Fruit fly (Drosophila melanogaster) whole organism, embryonic: ENCODE measurements around the gene lectin-29Ca.

ENCODE experiments used
- Antp ChIP-seq: fragments of 200-800 bp; sonication (Bioruptor generic); optimal IDR thresholded peaks from 3 replicates; lab custom pipeline; 2016; ENCODE audit warnings: missing biosample characterization, missing genetic modification characterization
- Blimp-1 ChIP-seq: fragments of 200-800 bp; sonication (Bioruptor generic); optimal IDR thresholded peaks from 3 replicates; lab custom pipeline; 2018; ENCODE audit warnings: missing biosample characterization, missing genetic modification characterization, mild to moderate bottlenecking, moderate library complexity, missing genetic modification reagents
- CG1024 ChIP-seq: fragments of 200-800 bp; sonication (Bioruptor generic); IDR thresholded peaks from 2 replicates; pipeline ENCODE4 v1.3.6; 2022; ENCODE audit warnings: missing biosample characterization, missing genetic modification characterization
- CG10267 ChIP-seq: fragments of 200-800 bp; sonication (Bioruptor generic); optimal IDR thresholded peaks from 2 replicates; lab custom pipeline; 2018; ENCODE audit warnings: missing biosample characterization, mild to moderate bottlenecking, missing genetic modification characterization, moderate library complexity
- CG10274 ChIP-seq: fragments of 200-800 bp; sonication (Bioruptor generic); optimal IDR thresholded peaks from 3 replicates; lab custom pipeline; 2017; ENCODE audit warnings: missing biosample characterization, mild to moderate bottlenecking, missing genetic modification characterization
- CG10959 ChIP-seq: fragments of 200-800 bp; sonication (Bioruptor generic); IDR thresholded peaks from 2 replicates; pipeline ENCODE4 v1.3.6; 2022; ENCODE audit warnings: missing biosample characterization, missing genetic modification characterization
- CG13287 ChIP-seq: fragments of 200-800 bp; sonication (Bioruptor generic); IDR thresholded peaks from 2 replicates; pipeline ENCODE4 v1.3.6; 2022; ENCODE audit warnings: missing biosample characterization, missing genetic modification characterization; ENCODE audit not compliant: partially characterized antibody
- CG14710 ChIP-seq: fragments of 200-800 bp; sonication (Bioruptor generic); optimal IDR thresholded peaks from 3 replicates; lab custom pipeline; 2019; ENCODE audit warnings: missing biosample characterization, mild to moderate bottlenecking, missing genetic modification characterization, moderate library complexity
- CG1832 ChIP-seq: fragments of 200-800 bp; sonication (Bioruptor generic); optimal IDR thresholded peaks from 2 replicates; lab custom pipeline; 2017; ENCODE audit warnings: missing biosample characterization, mild to moderate bottlenecking, missing genetic modification characterization, inconsistent platforms
- CG2199 ChIP-seq: fragments of 200-800 bp; sonication (Bioruptor generic); IDR thresholded peaks from 3 replicates; pipeline ENCODE4 v1.3.6; 2022; ENCODE audit warnings: missing biosample characterization, missing genetic modification characterization
- CG2678 ChIP-seq: fragments of 200-800 bp; sonication (Bioruptor generic); optimal IDR thresholded peaks from 3 replicates; lab custom pipeline; 2019; ENCODE audit warnings: missing biosample characterization, mild to moderate bottlenecking, missing genetic modification characterization, moderate library complexity
- CG2875 ChIP-seq: fragments of 200-800 bp; sonication (Bioruptor generic); optimal IDR thresholded peaks from 2 replicates; lab custom pipeline; 2017; ENCODE audit warnings: missing biosample characterization, mild to moderate bottlenecking, missing genetic modification characterization, missing genetic modification reagents
- CG3407 ChIP-seq: fragments of 200-800 bp; sonication (Bioruptor generic); optimal IDR thresholded peaks from 2 replicates; lab custom pipeline; 2018; ENCODE audit warnings: missing biosample characterization, mild to moderate bottlenecking, missing genetic modification characterization
- CG42726 ChIP-seq: fragments of 200-800 bp; sonication (Bioruptor generic); IDR thresholded peaks from 2 replicates; pipeline ENCODE4 v1.3.6; 2022; ENCODE audit warnings: missing biosample characterization, missing genetic modification characterization; ENCODE audit not compliant: partially characterized antibody
- CG4282 ChIP-seq: fragments of 200-800 bp; sonication (Bioruptor generic); optimal IDR thresholded peaks from 2 replicates; lab custom pipeline; 2016; ENCODE audit warnings: missing biosample characterization, missing genetic modification characterization
- CG4328 ChIP-seq: fragments of 200-800 bp; sonication (Bioruptor generic); optimal IDR thresholded peaks from 3 replicates; lab custom pipeline; 2017; ENCODE audit warnings: missing biosample characterization, missing genetic modification reagents, missing genetic modification characterization
- CG43689 ChIP-seq: fragments of 200-800 bp; sonication (Bioruptor generic); IDR thresholded peaks from 2 replicates; pipeline ENCODE4 v1.3.6; 2022; ENCODE audit warnings: missing biosample characterization, missing genetic modification characterization
- CG7745 ChIP-seq: fragments of 200-800 bp; sonication (Bioruptor generic); optimal IDR thresholded peaks from 2 replicates; lab custom pipeline; 2018; ENCODE audit warnings: missing biosample characterization, mild to moderate bottlenecking, missing genetic modification characterization, moderate library complexity
- CG8281 ChIP-seq: fragments of 200-800 bp; sonication (Bioruptor generic); optimal IDR thresholded peaks from 2 replicates; lab custom pipeline; 2018; ENCODE audit warnings: missing biosample characterization, mild to moderate bottlenecking, missing genetic modification characterization, moderate library complexity
- CG9437 ChIP-seq: fragments of 200-800 bp; sonication (Bioruptor generic); optimal IDR thresholded peaks from 2 replicates; lab custom pipeline; 2018; ENCODE audit warnings: missing biosample characterization, mild to moderate bottlenecking, missing genetic modification characterization
- Dbx ChIP-seq: fragments of 200-800 bp; sonication (Bioruptor generic); IDR thresholded peaks from 3 replicates; pipeline ENCODE4 v1.3.6; 2022; ENCODE audit warnings: missing biosample characterization, missing genetic modification characterization
- Hr39 ChIP-seq: fragments of >200 bp; optimal IDR thresholded peaks from 2 replicates; lab custom pipeline; 2017
- Mes4 ChIP-seq: fragments of 200-800 bp; sonication (Bioruptor generic); optimal IDR thresholded peaks from 2 replicates; lab custom pipeline; 2016; ENCODE audit warnings: missing biosample characterization, missing genetic modification characterization
- Mrtf ChIP-seq: fragments of 200-800 bp; sonication (Bioruptor generic); IDR thresholded peaks from 3 replicates; pipeline ENCODE4 v1.3.6; 2022; ENCODE audit warnings: missing biosample characterization, missing genetic modification characterization
- Nf-YB ChIP-seq: fragments of 200-800 bp; sonication (Bioruptor generic); optimal IDR thresholded peaks from 3 replicates; lab custom pipeline; 2019; ENCODE audit warnings: missing biosample characterization, mild to moderate bottlenecking, missing genetic modification characterization, moderate library complexity
- Ravus ChIP-seq: fragments of 200-800 bp; sonication (Bioruptor generic); IDR thresholded peaks from 2 replicates; pipeline ENCODE4 v1.3.6; 2022; ENCODE audit warnings: missing biosample characterization, missing genetic modification characterization
- Sry-β ChIP-seq: fragments of 200-800 bp; sonication (Bioruptor generic); optimal IDR thresholded peaks from 2 replicates; lab custom pipeline; 2018; ENCODE audit warnings: missing biosample characterization, mild to moderate bottlenecking, missing genetic modification characterization, moderate library complexity
- Ssrp ChIP-seq: fragments of 200-800 bp; sonication (Bioruptor generic); optimal IDR thresholded peaks from 2 replicates; lab custom pipeline; 2018; ENCODE audit warnings: missing biosample characterization, mild to moderate bottlenecking, missing genetic modification characterization, moderate library complexity
- Vsx1 ChIP-seq: fragments of 200-800 bp; sonication (Bioruptor generic); optimal IDR thresholded peaks from 2 replicates; lab custom pipeline; 2017; ENCODE audit warnings: missing biosample characterization, mild to moderate bottlenecking, missing genetic modification characterization, missing genetic modification reagents
- ap ChIP-seq: fragments of 200-800 bp; sonication (Bioruptor generic); IDR thresholded peaks from 2 replicates; pipeline ENCODE4 v1.3.6; 2022; ENCODE audit warnings: missing biosample characterization, missing genetic modification characterization
- ato ChIP-seq: fragments of 200-800 bp; sonication (Bioruptor generic); IDR thresholded peaks from 2 replicates; pipeline ENCODE4 v1.3.6; 2022; ENCODE audit warnings: missing biosample characterization, missing genetic modification characterization; ENCODE audit not compliant: partially characterized antibody
- bowl ChIP-seq: fragments of 200-800 bp; sonication (Bioruptor generic); IDR thresholded peaks from 2 replicates; pipeline ENCODE4 v1.3.6; 2022; ENCODE audit warnings: missing biosample characterization, missing genetic modification characterization
- dmrt11E ChIP-seq: fragments of 200-800 bp; sonication (Bioruptor generic); optimal IDR thresholded peaks from 3 replicates; lab custom pipeline; 2018; ENCODE audit warnings: missing biosample characterization, mild to moderate bottlenecking, missing genetic modification characterization, moderate library complexity
- dmrt99B ChIP-seq: fragments of 200-800 bp; sonication (Bioruptor generic); optimal IDR thresholded peaks from 2 replicates; lab custom pipeline; 2018; ENCODE audit warnings: missing biosample characterization, mild to moderate bottlenecking, missing genetic modification characterization, moderate library complexity
- dpn ChIP-seq, 2 experiments: fragments of 200-800 bp; sonication (Bioruptor generic); optimal IDR thresholded peaks; 3 replicates each; lab custom pipeline; 2016; ENCODE audit warnings: missing biosample characterization in 2 of 2, missing genetic modification characterization in 2 of 2
- eve ChIP-seq, 2 experiments: fragments of >200 bp; optimal IDR thresholded peaks; 2 replicates each; lab custom pipeline; 2017; ENCODE audit warnings: missing biosample characterization in 2 of 2, missing genetic modification characterization in 2 of 2
- inv ChIP-seq: fragments of 200-800 bp; sonication (Bioruptor generic); IDR thresholded peaks from 2 replicates; pipeline ENCODE4 v1.3.6; 2022; ENCODE audit warnings: missing biosample characterization, missing genetic modification characterization; ENCODE audit not compliant: partially characterized antibody
- knrl ChIP-seq: fragments of 200-800 bp; sonication (Bioruptor generic); IDR thresholded peaks from 3 replicates; pipeline ENCODE4 v1.3.6; 2022; ENCODE audit warnings: missing biosample characterization, missing genetic modification characterization; ENCODE audit not compliant: partially characterized antibody
- mam ChIP-seq: fragments of 200-800 bp; sonication (Bioruptor generic); optimal IDR thresholded peaks from 3 replicates; lab custom pipeline; 2016; ENCODE audit warnings: missing biosample characterization, missing genetic modification characterization
- nau ChIP-seq: fragments of 200-800 bp; sonication (Bioruptor generic); optimal IDR thresholded peaks from 3 replicates; lab custom pipeline; 2017; ENCODE audit warnings: missing biosample characterization, mild to moderate bottlenecking, missing genetic modification characterization, missing genetic modification reagents
- nerfin-1 ChIP-seq: fragments of 200-800 bp; sonication (Bioruptor generic); optimal IDR thresholded peaks from 3 replicates; lab custom pipeline; 2019; ENCODE audit warnings: missing biosample characterization, mild to moderate bottlenecking, missing genetic modification characterization, moderate library complexity
- org-1 ChIP-seq: fragments of 200-800 bp; sonication (Bioruptor generic); optimal IDR thresholded peaks from 2 replicates; lab custom pipeline; 2017; ENCODE audit warnings: missing biosample characterization, missing genetic modification characterization
- pan ChIP-seq, 4 experiments: fragments of >200 bp in 3 of 4; fragments of 200-800 bp in 1 of 4; sonication (Bioruptor generic) in 1 of 4; optimal IDR thresholded peaks in 3 of 4; IDR thresholded peaks in 1 of 4; 2 replicates each; pipeline versions ENCODE4 v1.3.6 to Lab custom; 2017 to 2022; ENCODE audit warnings: missing biosample characterization in 2 of 4, missing genetic modification characterization in 2 of 4, mixed read lengths in 1 of 4
- pfk ChIP-seq: fragments of 200-800 bp; sonication (Bioruptor generic); optimal IDR thresholded peaks from 2 replicates; lab custom pipeline; 2018; ENCODE audit warnings: missing biosample characterization, mild to moderate bottlenecking, missing genetic modification characterization, moderate library complexity
- shn ChIP-seq: fragments of 200-800 bp; sonication (Bioruptor generic); optimal IDR thresholded peaks from 3 replicates; lab custom pipeline; 2016; ENCODE audit warnings: missing biosample characterization, missing genetic modification characterization
- slou ChIP-seq: fragments of 200-800 bp; sonication (Bioruptor generic); optimal IDR thresholded peaks from 3 replicates; lab custom pipeline; 2016; ENCODE audit warnings: missing biosample characterization, missing genetic modification characterization
- sob ChIP-seq: fragments of 200-800 bp; sonication (Bioruptor generic); IDR thresholded peaks from 2 replicates; pipeline ENCODE4 v1.3.6; 2022; ENCODE audit warnings: missing biosample characterization, missing genetic modification characterization
- tap ChIP-seq: fragments of 200-800 bp; optimal IDR thresholded peaks from 3 replicates; lab custom pipeline; 2019; ENCODE audit warnings: missing biosample characterization, mild to moderate bottlenecking, missing genetic modification characterization, moderate library complexity
- wek ChIP-seq: fragments of 200-800 bp; sonication (Bioruptor generic); optimal IDR thresholded peaks from 3 replicates; lab custom pipeline; 2018; ENCODE audit warnings: missing biosample characterization, mild to moderate bottlenecking, missing genetic modification characterization, moderate library complexity

lectin-29Ca gene

dm6 chr2L:8423460-8424089 lies 29.5 kb upstream of the lectin-29Ca start (continued):
- peak; percentile 23 for TF ChIP-seq Blimp-1 (GFP tag; lab: Kevin White, UChicago)
- no peak for TF ChIP-seq CG10959 (GFP tag; lab: Robert Waterston, UW)
- TF ChIP-seq CG10267 (tag; lab: Kevin White, UChicago), result no peak
- TF ChIP-seq CG13287 (GFP tag; lab: Robert Waterston, UW), result no peak
- no peak for TF ChIP-seq slou (GFP tag; lab: Kevin White, UChicago)
- no peak for TF ChIP-seq Vsx1
- no peak for TF ChIP-seq ap (GFP tag; lab: Robert Waterston, UW)
- TF ChIP-seq CG2199, result no peak
- TF ChIP-seq CG9437 (GFP tag; lab: Kevin White, UChicago), result no peak
- peak; percentile 22 for TF ChIP-seq CG8281
- TF ChIP-seq eve (GFP tag; optimal IDR thresholded peaks at IDR 0.05; lab: Kevin White, UChicago), result peak in 1 of 2 experiments; percentile 67
- peak; percentile 92 for TF ChIP-seq Sry-β
- TF ChIP-seq Mes4 (GFP tag; lab: Kevin White, UChicago), result peak; percentile 9
- TF ChIP-seq CG43689, result no peak
- TF ChIP-seq org-1, result no peak
- TF ChIP-seq tap, result peak; percentile 5
- no peak for TF ChIP-seq Antp (GFP tag; lab: Kevin White, UChicago)
- no peak for TF ChIP-seq Hr39 (lab: Kevin White, UChicago)
- peak; percentile 53 for TF ChIP-seq CG2875 (GFP tag; lab: Kevin White, UChicago)
- peak; percentile 39 for TF ChIP-seq CG14710 (tag; lab: Kevin White, UChicago)
- TF ChIP-seq Ssrp (tag; lab: Kevin White, UChicago), result no peak
- TF ChIP-seq CG10274, result no peak
- TF ChIP-seq nau, result peak; percentile 14
- no peak for TF ChIP-seq pfk
- peak; percentile 24 for TF ChIP-seq CG3407
- TF ChIP-seq dmrt99B (tag; lab: Kevin White, UChicago), result no peak
- TF ChIP-seq CG7745 (tag; lab: Kevin White, UChicago), result no peak
- TF ChIP-seq nerfin-1, result peak; percentile 24
- no peak for TF ChIP-seq CG42726 (GFP tag; lab: Robert Waterston, UW)
- no peak for TF ChIP-seq shn (GFP tag; lab: Kevin White, UChicago)
- no peak for TF ChIP-seq mam
- TF ChIP-seq sob (GFP tag; lab: Robert Waterston, UW), result no peak
- TF ChIP-seq knrl, result no peak
- TF ChIP-seq wek (GFP tag; lab: Kevin White, UChicago), result peak; percentile 28
- no peak for TF ChIP-seq CG4328 (GFP tag; lab: Kevin White, UChicago)
- TF ChIP-seq Ravus (GFP tag; lab: Robert Waterston, UW), result no peak
- no peak for TF ChIP-seq dpn (GFP tag; optimal IDR thresholded peaks at IDR 0.05; lab: Kevin White, UChicago)
- no peak for TF ChIP-seq CG4282 (GFP tag; lab: Kevin White, UChicago)
- no peak for TF ChIP-seq Nf-YB
- no peak for TF ChIP-seq Dbx (GFP tag; lab: Robert Waterston, UW)
- no peak for TF ChIP-seq CG1024
- no peak for TF ChIP-seq pan (optimal IDR thresholded peaks at IDR 0.05; lab: Kevin White, UChicago)
- no peak for TF ChIP-seq pan (GFP tag; optimal IDR thresholded peaks at IDR 0.05 in 1 of 2, IDR thresholded peaks at IDR 0.05 in 1 of 2)
- no peak for TF ChIP-seq bowl
- TF ChIP-seq CG2678 (tag; lab: Kevin White, UChicago), result peak; percentile 36
- TF ChIP-seq dmrt11E (tag; lab: Kevin White, UChicago), result peak; percentile 31
- no peak for TF ChIP-seq ato (GFP tag; lab: Robert Waterston, UW)
- no peak for TF ChIP-seq CG1832 (GFP tag; lab: Kevin White, UChicago)
- no peak for TF ChIP-seq inv
- no peak for TF ChIP-seq Mrtf (GFP tag; lab: Robert Waterston, UW)
